Fruit fly (Drosophila melanogaster) whole organism, embryonic: Measurements from ENCODE around the gene CheB38b.

ENCODE experiments used
- Aef1 ChIP-seq: fragments of 200-800 bp; sonication (Bioruptor generic); IDR thresholded peaks from 3 replicates; pipeline ENCODE4 v1.3.6; 2022; ENCODE audit warnings: missing biosample characterization, missing genetic modification characterization
- CG1024 ChIP-seq: fragments of 200-800 bp; sonication (Bioruptor generic); IDR thresholded peaks from 2 replicates; pipeline ENCODE4 v1.3.6; 2022; ENCODE audit warnings: missing biosample characterization, missing genetic modification characterization
- CG10431 ChIP-seq: fragments of 200-800 bp; sonication (Bioruptor generic); optimal IDR thresholded peaks from 3 replicates; lab custom pipeline; 2018; ENCODE audit warnings: missing biosample characterization, mild to moderate bottlenecking, missing genetic modification characterization
- CG12219 ChIP-seq: fragments of 200-800 bp; sonication (Bioruptor generic); optimal IDR thresholded peaks from 3 replicates; lab custom pipeline; 2018; ENCODE audit warnings: missing biosample characterization, mild to moderate bottlenecking, missing genetic modification characterization
- CG12659 ChIP-seq: fragments of 200-800 bp; sonication (Bioruptor generic); optimal IDR thresholded peaks from 3 replicates; lab custom pipeline; 2017; ENCODE audit warnings: mild to moderate bottlenecking, missing biosample characterization, missing genetic modification reagents, missing genetic modification characterization
- CG13296 ChIP-seq: fragments of 200-800 bp; sonication (Bioruptor generic); optimal IDR thresholded peaks from 3 replicates; lab custom pipeline; 2018; ENCODE audit warnings: missing biosample characterization, mild to moderate bottlenecking, missing genetic modification characterization
- CG13775 ChIP-seq: fragments of 200-800 bp; sonication (Bioruptor generic); optimal IDR thresholded peaks from 3 replicates; lab custom pipeline; 2017; ENCODE audit warnings: missing biosample characterization, mild to moderate bottlenecking, missing genetic modification characterization
- CG1603 ChIP-seq: fragments of 200-800 bp; sonication (Bioruptor generic); optimal IDR thresholded peaks from 2 replicates; lab custom pipeline; 2019; ENCODE audit warnings: missing biosample characterization, mild to moderate bottlenecking, missing genetic modification characterization, moderate library complexity
- CG1647 ChIP-seq: fragments of 200-800 bp; sonication (Bioruptor generic); optimal IDR thresholded peaks from 3 replicates; lab custom pipeline; 2016; ENCODE audit warnings: missing biosample characterization, missing genetic modification characterization
- CG16779 ChIP-seq: fragments of 200-800 bp; sonication (Bioruptor generic); IDR thresholded peaks from 2 replicates; pipeline ENCODE4 v1.3.6; 2022; ENCODE audit warnings: missing biosample characterization, missing genetic modification characterization
- CG18011 ChIP-seq: fragments of 200-800 bp; sonication (Bioruptor generic); optimal IDR thresholded peaks from 2 replicates; lab custom pipeline; 2017; ENCODE audit warnings: missing biosample characterization, missing genetic modification characterization, mild to moderate bottlenecking, moderate library complexity, missing genotype
- CG2116 ChIP-seq: fragments of 200-800 bp; sonication (Bioruptor generic); optimal IDR thresholded peaks from 3 replicates; lab custom pipeline; 2018; ENCODE audit warnings: missing biosample characterization, mild to moderate bottlenecking, missing genetic modification characterization
- CG31365 ChIP-seq: fragments of 200-800 bp; sonication (Bioruptor generic); optimal IDR thresholded peaks from 2 replicates; lab custom pipeline; 2018; ENCODE audit warnings: missing biosample characterization, mild to moderate bottlenecking, missing genetic modification characterization
- CG34376 ChIP-seq: fragments of 200-800 bp; sonication (Bioruptor generic); optimal IDR thresholded peaks from 2 replicates; lab custom pipeline; 2018; ENCODE audit warnings: missing biosample characterization, mild to moderate bottlenecking, missing genetic modification characterization
- CG5953 ChIP-seq: fragments of 200-800 bp; sonication (Bioruptor generic); IDR thresholded peaks from 2 replicates; pipeline ENCODE4 v1.3.6; 2022; ENCODE audit warnings: missing biosample characterization, missing genetic modification characterization
- CG6654 ChIP-seq: fragments of 200-800 bp; sonication (Bioruptor generic); optimal IDR thresholded peaks from 2 replicates; lab custom pipeline; 2017; ENCODE audit warnings: missing biosample characterization, mild to moderate bottlenecking, missing genetic modification characterization
- CG6791 ChIP-seq: fragments of 200-800 bp; sonication (Bioruptor generic); IDR thresholded peaks from 3 replicates; pipeline ENCODE4 v1.3.6; 2022; ENCODE audit warnings: missing biosample characterization, missing genetic modification characterization; ENCODE audit not compliant: partially characterized antibody
- CG7271 ChIP-seq: fragments of 200-800 bp; sonication (Bioruptor generic); optimal IDR thresholded peaks from 2 replicates; lab custom pipeline; 2018; ENCODE audit warnings: missing biosample characterization, mild to moderate bottlenecking, missing genetic modification characterization, moderate library complexity
- CG7987 ChIP-seq: fragments of 200-800 bp; sonication (Bioruptor generic); optimal IDR thresholded peaks from 2 replicates; lab custom pipeline; 2018; ENCODE audit warnings: missing biosample characterization, mild to moderate bottlenecking, missing genetic modification characterization, moderate library complexity
- D ChIP-seq, 2 experiments: fragments of 200-800 bp in 1 of 2; fragments of >200 bp in 1 of 2; sonication (Bioruptor generic) in 1 of 2; optimal IDR thresholded peaks; 2 replicates in 1 of 2; 3 replicates in 1 of 2; lab custom pipeline; 2017; ENCODE audit warnings: mild to moderate bottlenecking in 1 of 2, missing biosample characterization in 1 of 2, missing genetic modification characterization in 1 of 2, missing genetic modification reagents in 1 of 2
- Dad ChIP-seq: fragments of 200-800 bp; sonication (Bioruptor generic); optimal IDR thresholded peaks from 3 replicates; lab custom pipeline; 2016; ENCODE audit warnings: missing biosample characterization, missing genetic modification characterization
- Dip2 ChIP-seq: fragments of 200-800 bp; sonication (Bioruptor generic); IDR thresholded peaks from 2 replicates; pipeline ENCODE4 v1.3.6; 2022; ENCODE audit warnings: missing biosample characterization, missing genetic modification characterization
- Dp ChIP-seq: fragments of 200-800 bp; sonication (Bioruptor generic); optimal IDR thresholded peaks from 2 replicates; lab custom pipeline; 2018; ENCODE audit warnings: missing biosample characterization, mild to moderate bottlenecking, missing genetic modification characterization, moderate library complexity
- Hsf ChIP-seq: fragments of 200-800 bp; sonication (Bioruptor generic); optimal IDR thresholded peaks from 3 replicates; lab custom pipeline; 2016; ENCODE audit warnings: missing biosample characterization, missing genetic modification characterization
- Mes4 ChIP-seq: fragments of 200-800 bp; sonication (Bioruptor generic); optimal IDR thresholded peaks from 2 replicates; lab custom pipeline; 2016; ENCODE audit warnings: missing biosample characterization, missing genetic modification characterization
- Myb ChIP-seq: fragments of 200-800 bp; sonication (Bioruptor generic); optimal IDR thresholded peaks from 2 replicates; lab custom pipeline; 2016; ENCODE audit warnings: missing biosample characterization, missing genetic modification characterization
- Oaz ChIP-seq: fragments of 200-800 bp; sonication (Bioruptor generic); IDR thresholded peaks from 2 replicates; pipeline ENCODE4 v1.3.6; 2022; ENCODE audit warnings: missing biosample characterization, missing genetic modification characterization
- Oli ChIP-seq: fragments of 200-800 bp; sonication (Bioruptor generic); optimal IDR thresholded peaks from 2 replicates; lab custom pipeline; 2018; ENCODE audit warnings: missing biosample characterization, mild to moderate bottlenecking, missing genetic modification characterization, moderate library complexity
- PHDP ChIP-seq: fragments of 200-800 bp; sonication (Bioruptor generic); optimal IDR thresholded peaks from 3 replicates; lab custom pipeline; 2018; ENCODE audit warnings: missing biosample characterization, mild to moderate bottlenecking, missing genetic modification characterization, moderate library complexity
- ab ChIP-seq: fragments of 200-800 bp; sonication (Bioruptor generic); optimal IDR thresholded peaks from 2 replicates; lab custom pipeline; 2016; ENCODE audit warnings: missing biosample characterization, missing genetic modification characterization
- bigmax ChIP-seq: fragments of 200-800 bp; sonication (Bioruptor generic); optimal IDR thresholded peaks from 2 replicates; lab custom pipeline; 2018; ENCODE audit warnings: missing biosample characterization, mild to moderate bottlenecking, missing genetic modification characterization
- bsh ChIP-seq, 2 experiments: fragments of 200-800 bp; sonication (Bioruptor generic); optimal IDR thresholded peaks; 2 replicates each; lab custom pipeline; 2017 to 2018; ENCODE audit warnings: mild to moderate bottlenecking in 2 of 2, missing biosample characterization in 2 of 2, missing genetic modification characterization in 2 of 2, moderate library complexity in 1 of 2
- dmrt99B ChIP-seq: fragments of 200-800 bp; sonication (Bioruptor generic); optimal IDR thresholded peaks from 2 replicates; lab custom pipeline; 2018; ENCODE audit warnings: missing biosample characterization, mild to moderate bottlenecking, missing genetic modification characterization, moderate library complexity
- emc ChIP-seq: fragments of 200-800 bp; sonication (Bioruptor generic); optimal IDR thresholded peaks from 2 replicates; lab custom pipeline; 2016; ENCODE audit warnings: missing biosample characterization, missing genetic modification characterization
- fd102C ChIP-seq: fragments of 200-800 bp; sonication (Bioruptor generic); optimal IDR thresholded peaks from 2 replicates; lab custom pipeline; 2018; ENCODE audit warnings: missing biosample characterization, mild to moderate bottlenecking, missing genetic modification characterization, moderate library complexity
- gcm2 ChIP-seq: fragments of 200-800 bp; sonication (Bioruptor generic); optimal IDR thresholded peaks from 2 replicates; lab custom pipeline; 2016; ENCODE audit warnings: missing biosample characterization, missing genetic modification characterization
- maf-S ChIP-seq: fragments of 200-800 bp; sonication (Bioruptor generic); optimal IDR thresholded peaks from 2 replicates; lab custom pipeline; 2016; ENCODE audit warnings: missing biosample characterization, missing genetic modification characterization
- nau ChIP-seq: fragments of 200-800 bp; sonication (Bioruptor generic); optimal IDR thresholded peaks from 3 replicates; lab custom pipeline; 2017; ENCODE audit warnings: missing biosample characterization, mild to moderate bottlenecking, missing genetic modification characterization, missing genetic modification reagents
- phol ChIP-seq: fragments of 200-800 bp; sonication (Bioruptor generic); optimal IDR thresholded peaks from 3 replicates; lab custom pipeline; 2018; ENCODE audit warnings: missing biosample characterization, mild to moderate bottlenecking, missing genetic modification characterization, moderate library complexity
- run ChIP-seq: fragments of 200-800 bp; sonication (Bioruptor generic); optimal IDR thresholded peaks from 3 replicates; lab custom pipeline; 2018; ENCODE audit warnings: missing biosample characterization, mild to moderate bottlenecking, missing genetic modification characterization
- salm ChIP-seq: fragments of 200-800 bp; sonication (Bioruptor generic); optimal IDR thresholded peaks from 2 replicates; lab custom pipeline; 2018; ENCODE audit warnings: missing biosample characterization, mild to moderate bottlenecking, missing genetic modification characterization
- sima ChIP-seq: fragments of 200-800 bp; sonication (Bioruptor generic); optimal IDR thresholded peaks from 2 replicates; lab custom pipeline; 2016; ENCODE audit warnings: missing biosample characterization, missing genetic modification characterization
- slbo ChIP-seq: fragments of 200-800 bp; sonication (Bioruptor generic); IDR thresholded peaks from 2 replicates; pipeline ENCODE4 v1.3.6; 2022; ENCODE audit warnings: missing biosample characterization, missing genetic modification characterization
- so ChIP-seq: fragments of 200-800 bp; sonication (Bioruptor generic); IDR thresholded peaks from 3 replicates; pipeline ENCODE4 v1.3.6; 2022; ENCODE audit warnings: missing biosample characterization, missing genetic modification characterization
- sob ChIP-seq: fragments of 200-800 bp; sonication (Bioruptor generic); IDR thresholded peaks from 2 replicates; pipeline ENCODE4 v1.3.6; 2022; ENCODE audit warnings: missing biosample characterization, missing genetic modification characterization
- sr ChIP-seq: fragments of 200-800 bp; sonication (Bioruptor generic); IDR thresholded peaks from 3 replicates; pipeline ENCODE4 v1.3.6; 2022; ENCODE audit warnings: missing biosample characterization, missing genetic modification characterization
- toy ChIP-seq: fragments of 200-800 bp; sonication (Bioruptor generic); IDR thresholded peaks from 2 replicates; pipeline ENCODE4 v1.3.6; 2022; ENCODE audit warnings: missing biosample characterization, missing genetic modification characterization
- unc-4 ChIP-seq: fragments of 200-800 bp; sonication (Bioruptor generic); IDR thresholded peaks from 2 replicates; pipeline ENCODE4 v1.3.6; 2022; ENCODE audit warnings: missing biosample characterization, missing genetic modification characterization; ENCODE audit not compliant: partially characterized antibody
- wdn ChIP-seq: fragments of 200-800 bp; sonication (Bioruptor generic); IDR thresholded peaks from 2 replicates; pipeline ENCODE4 v1.3.6; 2022; ENCODE audit warnings: missing biosample characterization, missing genetic modification characterization
- zen ChIP-seq: fragments of 200-800 bp; sonication (Bioruptor generic); optimal IDR thresholded peaks from 3 replicates; lab custom pipeline; 2018; ENCODE audit warnings: missing biosample characterization, mild to moderate bottlenecking, missing genetic modification characterization, moderate library complexity

CheB38b gene

dm6 chr2L:20770242-20770769 lies 46.8 kb downstream of the CheB38b start, which contains the start of gene cad (continued):
- TF ChIP-seq CG1024 (no peak), bsh (GFP tag; optimal IDR thresholded peaks at IDR 0.05; lab: Kevin White, UChicago) (peak in 1 of 2 experiments; percentile 18), CG10431 (GFP tag; lab: Kevin White, UChicago) (no peak), CG6791 (GFP tag; lab: Robert Waterston, UW) (peak; percentile 48; the same call in 2 of the 3 replicates), CG6654 (GFP tag; lab: Kevin White, UChicago) (no peak), CG7987 (GFP tag; lab: Kevin White, UChicago) (peak; percentile 59), Oli (tag; lab: Kevin White, UChicago) (no peak), CG12219 (no peak), nau (no peak), CG13296 (GFP tag; lab: Kevin White, UChicago) (peak; percentile 13), so (GFP tag; lab: Robert Waterston, UW) (no peak), Dip2 (no peak), CG31365 (tag; lab: Kevin White, UChicago) (peak; percentile 44), CG7271 (peak; percentile 54), CG13775 (no peak), CG34376 (peak; percentile 37), emc (GFP tag; lab: Kevin White, UChicago) (no peak), sr (GFP tag; lab: Robert Waterston, UW) (peak; percentile 55; the same call in 1 of the 3 replicates), CG18011 (no peak), slbo (peak; percentile 5; the same call in 1 of the 2 replicates), Oaz (GFP tag; lab: Robert Waterston, UW) (no peak), CG12659 (GFP tag; lab: Kevin White, UChicago) (peak; percentile 7), fd102C (GFP tag; lab: Kevin White, UChicago) (no peak), sob (GFP tag; lab: Robert Waterston, UW) (peak; percentile 57; the same call in 1 of the 2 replicates), unc-4 (GFP tag; lab: Robert Waterston, UW) (no peak), Hsf (GFP tag; lab: Kevin White, UChicago) (no peak), Dp (no peak), gcm2 (GFP tag; lab: Kevin White, UChicago) (no peak), Myb (no peak), CG16779 (no peak), maf-S (GFP tag; lab: Kevin White, UChicago) (no peak), CG1603 (tag; lab: Kevin White, UChicago) (peak; percentile 25), CG5953 (0 out of 2 replicates have a peak, but pooled peaks have one; percentile 26), run (tag; lab: Kevin White, UChicago) (no peak), Mes4 (no peak), phol (tag; lab: Kevin White, UChicago) (peak; percentile 96), Aef1 (GFP tag; lab: Robert Waterston, UW) (no peak), salm (tag; lab: Kevin White, UChicago) (no peak), zen (tag; lab: Kevin White, UChicago) (peak; percentile 45), sima (no peak), PHDP (peak; percentile 3), ab (GFP tag; lab: Kevin White, UChicago) (no peak), Dad (GFP tag; lab: Kevin White, UChicago) (no peak), wdn (GFP tag; lab: Robert Waterston, UW) (no peak), CG1647 (GFP tag; lab: Kevin White, UChicago) (no peak), dmrt99B (no peak), CG2116 (no peak), bigmax (GFP tag; lab: Kevin White, UChicago) (peak; percentile 45), toy (GFP tag; lab: Robert Waterston, UW) (no peak), D (optimal IDR thresholded peaks at IDR 0.05; lab: Kevin White, UChicago) (peak; percentile 42), D (GFP tag; optimal IDR thresholded peaks at IDR 0.05; lab: Kevin White, UChicago) (peak; percentile 7)
